Worm (Caenorhabditis elegans) whole organism, late embryonic: Measurements from ENCODE around the gene ZC317.7.

Source experiments
- ceh-34 ChIP-seq: sonication (generic microtip); optimal IDR thresholded peaks from 2 replicates; lab custom pipeline; 2016; ENCODE audit warnings: mild to moderate bottlenecking, missing genetic modification characterization, missing compliant biosample characterization
- fax-1 ChIP-seq: sonication (generic microtip); optimal IDR thresholded peaks from 2 replicates; lab custom pipeline; 2016; ENCODE audit warnings: missing genotype, missing genetic modification characterization, missing compliant biosample characterization
- hlh-30 ChIP-seq: sonication (generic microtip); optimal IDR thresholded peaks from 2 replicates; lab custom pipeline; 2017; ENCODE audit warnings: antibody characterized with exemption, missing genetic modification characterization, missing compliant biosample characterization; ENCODE audit not compliant: insufficient read depth
- mec-3 ChIP-seq: sonication (generic microtip); optimal IDR thresholded peaks from 2 replicates; lab custom pipeline; 2016; ENCODE audit warnings: borderline replicate concordance, missing genetic modification characterization, missing compliant biosample characterization
- odd-2 ChIP-seq: sonication (generic microtip); optimal IDR thresholded peaks from 2 replicates; lab custom pipeline; 2017; ENCODE audit warnings: antibody characterized with exemption, mild to moderate bottlenecking, missing genetic modification characterization, missing compliant biosample characterization
- pha-4 ChIP-seq: fragments of 150-350 bp; optimal IDR thresholded peaks from 2 replicates; lab custom pipeline; 2018; ENCODE audit warnings: missing biosample characterization, missing genetic modification reagents, missing genetic modification characterization
- ref-2 ChIP-seq: sonication (generic microtip); optimal IDR thresholded peaks from 2 replicates; lab custom pipeline; 2016; ENCODE audit warnings: missing genetic modification characterization, missing compliant biosample characterization
- unc-3 ChIP-seq, 2 experiments: fragments of 200-800 bp in 1 of 2; sonication (Bioruptor generic) in 1 of 2; sonication (generic microtip) in 1 of 2; conservative IDR thresholded peaks in 1 of 2; optimal IDR thresholded peaks in 1 of 2; 2 replicates each; pipeline versions ENCODE4 v1.3.6 to Lab custom; 2016 to 2022; ENCODE audit warnings: missing compliant biosample characterization in 2 of 2, missing genetic modification characterization in 2 of 2, missing genetic modification reagents in 1 of 2

ce11 chrV:5426337-5426736, 44.5 kb downstream of the ZC317.7 start:
- no peak for TF ChIP-seq mec-3
- TF ChIP-seq fax-1 (tag; lab: Kevin White, UChicago): no peak
- TF ChIP-seq ceh-34 (tag; lab: Kevin White, UChicago): no peak
- no peak for TF ChIP-seq ref-2
- no peak for TF ChIP-seq hlh-30 (tag; lab: Kevin White, UChicago)
- TF ChIP-seq unc-3 (GFP tag; conservative IDR thresholded peaks at IDR 0.05; lab: Robert Waterston, UW): no peak
- TF ChIP-seq unc-3 (tag; optimal IDR thresholded peaks at IDR 0.05; lab: Kevin White, UChicago): no peak
- TF ChIP-seq pha-4: no peak
- TF ChIP-seq odd-2 (tag; lab: Kevin White, UChicago): no peak
